Worm (Caenorhabditis elegans) whole organism, L4 larva: ENCODE data around the gene ceh-16.

Experiments
- F10B5.3 ChIP-seq: sonication (generic microtip); optimal IDR thresholded peaks from 2 replicates; lab custom pipeline; 2016; ENCODE audit warnings: mild to moderate bottlenecking, missing genetic modification characterization, missing compliant biosample characterization
- F37D6.2 ChIP-seq: sonication (generic microtip); optimal IDR thresholded peaks from 2 replicates; lab custom pipeline; 2016; ENCODE audit warnings: mild to moderate bottlenecking, missing genetic modification characterization, missing compliant biosample characterization
- R02D3.7 ChIP-seq: fragments of 150-350 bp; sonication (generic microtip); optimal IDR thresholded peaks from 3 replicates; lab custom pipeline; 2014; ENCODE audit warnings: missing biosample characterization, missing genetic modification characterization
- Y48G9A.11 ChIP-seq: fragments of 200-800 bp; sonication (Bioruptor generic); IDR thresholded peaks from 2 replicates; pipeline ENCODE4 v1.3.6; 2022; ENCODE audit warnings: missing genetic modification reagents, missing genetic modification characterization, missing compliant biosample characterization
- Y5F2A.4 ChIP-seq: fragments of 200-800 bp; sonication (Bioruptor generic); optimal IDR thresholded peaks from 2 replicates; lab custom pipeline; 2018; ENCODE audit warnings: mild to moderate bottlenecking, missing genetic modification characterization, missing compliant biosample characterization
- ZK337.2 ChIP-seq: fragments of 200-800 bp; sonication (Bioruptor generic); IDR thresholded peaks from 2 replicates; pipeline ENCODE4 v1.3.6; 2022; ENCODE audit warnings: missing genetic modification reagents, missing genetic modification characterization, missing compliant biosample characterization
- aly-2 ChIP-seq: sonication (generic microtip); optimal IDR thresholded peaks from 2 replicates; lab custom pipeline; 2018; ENCODE audit warnings: missing biosample characterization, missing genetic modification characterization
- arid-1 ChIP-seq: fragments of 200-800 bp; sonication (Bioruptor generic); conservative IDR thresholded peaks from 2 replicates; pipeline ENCODE4 v1.3.6; 2022; ENCODE audit warnings: missing genetic modification reagents, missing genetic modification characterization, missing compliant biosample characterization
- attf-4 ChIP-seq: sonication (generic microtip); optimal IDR thresholded peaks from 3 replicates; lab custom pipeline; 2017; ENCODE audit warnings: missing biosample characterization, missing genetic modification characterization
- ceh-82 ChIP-seq: sonication (generic microtip); optimal IDR thresholded peaks from 2 replicates; lab custom pipeline; 2017; ENCODE audit warnings: missing biosample characterization, missing genetic modification characterization
- cey-2 ChIP-seq: sonication (generic microtip); optimal IDR thresholded peaks from 3 replicates; lab custom pipeline; 2017; ENCODE audit warnings: missing genetic modification characterization, mild to moderate bottlenecking, missing compliant biosample characterization, antibody characterized with exemption, borderline replicate concordance; ENCODE audit not compliant: insufficient read depth
- daf-12 ChIP-seq: fragments of 150-350 bp; optimal IDR thresholded peaks from 2 replicates; lab custom pipeline; 2014; ENCODE audit warnings: missing biosample characterization, missing genetic modification reagents, missing genetic modification characterization
- daf-8 ChIP-seq: fragments of 200-800 bp; sonication (Bioruptor generic); IDR thresholded peaks from 2 replicates; pipeline ENCODE4 v1.3.6; 2022; ENCODE audit warnings: missing genetic modification characterization, missing compliant biosample characterization
- dmd-6 ChIP-seq: fragments of 200-800 bp; sonication (Bioruptor generic); IDR thresholded peaks from 2 replicates; pipeline ENCODE4 v1.3.6; 2022; ENCODE audit warnings: missing genetic modification reagents, missing genetic modification characterization, missing compliant biosample characterization
- dmd-9 ChIP-seq: fragments of 200-800 bp; sonication (Bioruptor generic); IDR thresholded peaks from 2 replicates; pipeline ENCODE4 v1.3.6; 2022; ENCODE audit warnings: missing genetic modification reagents, missing genetic modification characterization, missing compliant biosample characterization
- dpl-1 ChIP-seq: fragments of 150-350 bp; optimal IDR thresholded peaks from 2 replicates; lab custom pipeline; 2014; ENCODE audit warnings: missing biosample characterization, missing genetic modification reagents, missing genetic modification characterization
- dve-1 ChIP-seq: sonication (generic microtip); optimal IDR thresholded peaks from 2 replicates; lab custom pipeline; 2017; ENCODE audit warnings: antibody characterized with exemption, mild to moderate bottlenecking, missing genetic modification characterization, missing compliant biosample characterization; ENCODE audit not compliant: insufficient read depth
- fkh-10 ChIP-seq: fragments of 150-350 bp; optimal IDR thresholded peaks from 2 replicates; lab custom pipeline; 2014; ENCODE audit warnings: missing biosample characterization, missing genetic modification reagents, missing genetic modification characterization
- fos-1 ChIP-seq: fragments of 150-350 bp; optimal IDR thresholded peaks from 2 replicates; lab custom pipeline; 2014; ENCODE audit warnings: missing biosample characterization, missing genetic modification characterization
- hmg-1.1 ChIP-seq: fragments of 200-800 bp; sonication (Bioruptor generic); IDR thresholded peaks from 2 replicates; pipeline ENCODE4 v1.3.6; 2022; ENCODE audit warnings: missing genetic modification reagents, missing genetic modification characterization, missing compliant biosample characterization
- lin-1 ChIP-seq: fragments of 200-800 bp; sonication (Bioruptor generic); IDR thresholded peaks from 2 replicates; pipeline ENCODE4 v1.3.6; 2022; ENCODE audit warnings: missing genetic modification reagents, missing genetic modification characterization, missing compliant biosample characterization
- lin-13 ChIP-seq: fragments of 150-350 bp; optimal IDR thresholded peaks from 2 replicates; lab custom pipeline; 2014; ENCODE audit warnings: missing biosample characterization, missing genetic modification reagents, missing genetic modification characterization
- mdt-29 ChIP-seq: fragments of 200-800 bp; sonication (Bioruptor generic); IDR thresholded peaks from 2 replicates; pipeline ENCODE4 v1.3.6; 2022; ENCODE audit warnings: missing genetic modification reagents, missing genetic modification characterization, missing compliant biosample characterization
- mxl-2 ChIP-seq: fragments of 200-800 bp; sonication (Bioruptor generic); conservative IDR thresholded peaks from 2 replicates; pipeline ENCODE4 v1.3.6; 2022; ENCODE audit warnings: missing genetic modification reagents, missing genetic modification characterization, missing compliant biosample characterization
- mxl-3 ChIP-seq: fragments of 200-800 bp; sonication (Bioruptor generic); optimal IDR thresholded peaks from 2 replicates; lab custom pipeline; 2018; ENCODE audit warnings: mild to moderate bottlenecking, missing genetic modification characterization, missing compliant biosample characterization
- nhr-25 ChIP-seq: sonication (generic microtip); optimal IDR thresholded peaks from 2 replicates; lab custom pipeline; 2017; ENCODE audit warnings: missing genetic modification characterization, mild to moderate bottlenecking, missing compliant biosample characterization, antibody characterized with exemption, moderate library complexity, borderline replicate concordance; ENCODE audit not compliant: insufficient read depth
- nhr-48 ChIP-seq: sonication (generic microtip); optimal IDR thresholded peaks from 2 replicates; lab custom pipeline; 2016; ENCODE audit warnings: mild to moderate bottlenecking, missing genetic modification characterization, missing compliant biosample characterization
- nhr-6 ChIP-seq: fragments of 150-350 bp; optimal IDR thresholded peaks from 2 replicates; lab custom pipeline; 2014; ENCODE audit warnings: missing biosample characterization, missing genetic modification characterization
- php-3 ChIP-seq: fragments of 200-800 bp; sonication (Bioruptor generic); IDR thresholded peaks from 2 replicates; pipeline ENCODE4 v1.3.6; 2022; ENCODE audit warnings: missing genetic modification reagents, missing genetic modification characterization, missing compliant biosample characterization
- rbr-2 ChIP-seq: sonication (generic microtip); optimal IDR thresholded peaks from 2 replicates; lab custom pipeline; 2016; ENCODE audit warnings: missing genotype, missing genetic modification characterization, missing compliant biosample characterization
- tag-97 ChIP-seq: fragments of 200-800 bp; sonication (Bioruptor generic); IDR thresholded peaks from 2 replicates; pipeline ENCODE4 v1.3.6; 2022; ENCODE audit warnings: missing genetic modification characterization, missing compliant biosample characterization
- unc-130 ChIP-seq: sonication (generic microtip); optimal IDR thresholded peaks from 2 replicates; lab custom pipeline; 2016; ENCODE audit warnings: missing genetic modification reagents, missing genetic modification characterization, missing compliant biosample characterization
- zag-1 ChIP-seq: fragments of 150-350 bp; optimal IDR thresholded peaks from 2 replicates; lab custom pipeline; 2014; ENCODE audit warnings: missing biosample characterization, missing genetic modification characterization
- zfp-2 ChIP-seq: sonication (generic microtip); optimal IDR thresholded peaks from 2 replicates; lab custom pipeline; 2016; ENCODE audit warnings: mild to moderate bottlenecking, missing genetic modification characterization, missing compliant biosample characterization
- zip-11 ChIP-seq: fragments of 200-800 bp; sonication (Bioruptor generic); IDR thresholded peaks from 2 replicates; pipeline ENCODE4 v1.3.6; 2022; ENCODE audit warnings: missing genetic modification characterization, missing compliant biosample characterization
- ztf-7 ChIP-seq: fragments of 150-350 bp; optimal IDR thresholded peaks from 2 replicates; lab custom pipeline; 2014; ENCODE audit warnings: missing biosample characterization, missing genetic modification characterization

The ceh-16 gene

DNA sequence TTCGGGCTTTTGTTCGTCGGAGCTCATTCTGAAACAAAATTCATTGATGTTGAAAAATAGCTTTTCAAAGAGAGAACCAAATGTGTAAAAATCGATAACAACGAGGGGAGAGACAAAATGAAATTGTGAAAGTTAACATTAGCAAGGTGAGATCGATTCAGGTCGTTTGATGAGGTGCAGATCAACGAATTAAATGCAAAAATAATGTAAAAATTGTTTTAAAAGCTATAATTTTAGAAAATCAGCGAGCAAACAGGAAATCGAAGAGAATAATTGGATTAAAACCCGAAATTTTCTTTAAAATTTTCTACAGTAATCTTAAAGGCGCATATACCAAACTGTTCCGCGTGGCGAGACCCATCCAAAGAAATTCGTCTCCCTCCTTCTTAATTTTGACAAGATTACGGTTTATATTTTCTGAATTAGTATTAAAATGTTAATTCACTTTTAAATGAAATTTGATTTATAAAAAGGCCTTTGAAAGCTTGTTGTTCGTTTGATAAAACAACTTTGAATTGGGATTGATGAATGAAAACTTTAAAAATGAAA lies 4.0 kb upstream of the ceh-16 start, which contains the start of gene C13G5.2:
Gene C13G5.2 (minus strand): TSS at position 51 of the 549 bp plus-strand sequence.
- TF ChIP-seq lin-13 (GFP tag; lab: Kevin White, UChicago) (no peak), zfp-2 (tag; lab: Kevin White, UChicago) (no peak), Y48G9A.11 (GFP tag; lab: Robert Waterston, UW) (no peak), php-3 (GFP tag; lab: Robert Waterston, UW) (no peak), aly-2 (tag; lab: Kevin White, UChicago) (no peak), zag-1 (no peak), dve-1 (tag; lab: Kevin White, UChicago) (no peak), arid-1 (GFP tag; lab: Robert Waterston, UW) (no peak), dpl-1 (no peak), zip-11 (GFP tag; lab: Robert Waterston, UW) (no peak), nhr-48 (tag; lab: Kevin White, UChicago) (no peak), cey-2 (tag; lab: Kevin White, UChicago) (no peak), unc-130 (no peak)
- TF ChIP-seq, all 104 proteins: peak for 0

DNA sequence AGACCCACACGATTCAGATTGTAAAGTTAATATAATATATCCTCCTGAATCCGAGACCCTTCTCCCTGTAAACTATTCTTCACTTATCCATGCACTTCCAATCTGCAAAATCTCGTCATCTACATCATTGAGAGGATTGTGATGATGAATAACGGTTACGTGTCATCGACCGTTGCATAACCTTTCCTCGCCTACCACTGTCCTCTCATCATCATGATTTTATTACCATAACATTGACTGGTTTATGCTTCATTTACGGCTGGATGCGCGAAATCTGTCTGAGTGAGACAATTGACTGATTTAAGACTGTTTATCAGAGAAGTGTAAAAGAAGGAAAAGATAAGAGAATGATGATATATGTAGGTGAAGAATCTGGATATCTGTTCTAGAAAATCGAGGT lies 2.3 kb upstream of the ceh-16 start:
- TF ChIP-seq dmd-6: no peak
- TF ChIP-seq, all 104 proteins: peak for 0

ce11 chrIII:8621002-8621401 lies 1.5 kb upstream of the ceh-16 start:
- no peak for TF ChIP-seq php-3 (GFP tag; lab: Robert Waterston, UW)
- TF ChIP-seq dmd-9 (GFP tag; lab: Robert Waterston, UW): no peak
- TF ChIP-seq hmg-1.1 (GFP tag; lab: Robert Waterston, UW): no peak
- no peak for TF ChIP-seq ZK337.2
- no peak for TF ChIP-seq daf-8 (GFP tag; lab: Robert Waterston, UW)
- TF ChIP-seq attf-4: no peak
- no peak for TF ChIP-seq mdt-29
- no peak for TF ChIP-seq ztf-7 (tag; lab: Kevin White, UChicago)
- TF ChIP-seq F10B5.3 (tag; lab: Kevin White, UChicago): no peak
- no peak for TF ChIP-seq tag-97 (GFP tag; lab: Robert Waterston, UW)
- TF ChIP-seq F37D6.2 (tag; lab: Kevin White, UChicago): no peak
- TF ChIP-seq ceh-82 (tag; lab: Kevin White, UChicago): no peak
- TF ChIP-seq, all 104 proteins: peak for 0

ce11 chrIII:8621982-8622381 lies 553 bp upstream of the ceh-16 start:
- TF ChIP-seq rbr-2 (no peak), nhr-25 (tag; lab: Kevin White, UChicago) (no peak), Y5F2A.4 (no peak), lin-1 (GFP tag; lab: Robert Waterston, UW) (no peak), mdt-29 (no peak), aly-2 (tag; lab: Kevin White, UChicago) (no peak), mxl-3 (GFP tag; lab: Kevin White, UChicago) (no peak), lin-13 (GFP tag; lab: Kevin White, UChicago) (no peak), hmg-1.1 (GFP tag; lab: Robert Waterston, UW) (no peak), dpl-1 (no peak), daf-12 (tag; lab: Kevin White, UChicago) (no peak), nhr-6 (tag; lab: Kevin White, UChicago) (no peak), fos-1 (tag; lab: Kevin White, UChicago) (no peak), F37D6.2 (tag; lab: Kevin White, UChicago) (no peak), R02D3.7 (tag; lab: Kevin White, UChicago) (no peak), fkh-10 (no peak), cey-2 (tag; lab: Kevin White, UChicago) (no peak), mxl-2 (GFP tag; lab: Robert Waterston, UW) (no peak)
